Fruit fly (Drosophila melanogaster): ENCODE results near the gene CG44006.

DNA sequence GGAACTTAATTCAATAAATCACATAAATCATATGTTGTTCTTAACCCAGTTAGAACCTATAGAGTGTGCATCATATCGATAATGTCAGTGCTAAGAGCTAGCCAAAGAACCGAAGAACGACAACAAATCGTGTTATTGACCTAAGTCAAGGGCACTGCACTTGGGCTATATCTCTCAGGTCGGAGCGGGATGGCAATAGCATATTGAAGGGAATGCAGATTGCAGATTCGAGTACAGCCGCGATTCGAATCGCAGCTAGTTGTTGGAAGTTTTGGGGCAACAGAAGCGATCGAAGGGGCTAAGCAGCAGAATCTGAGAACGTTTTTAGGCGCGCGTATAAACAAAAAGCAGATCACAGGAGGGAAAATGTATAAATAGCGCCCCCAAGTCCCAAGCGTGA is 33.0 kb downstream of the CG44006 start:
- TF ChIP-seq CG34367 (tag; optimal IDR thresholded peaks at IDR 0.05) (no peak), CG12605 (GFP tag; IDR thresholded peaks at IDR 0.05) (no peak), Pif1A (GFP tag; optimal IDR thresholded peaks at IDR 0.05) (no peak), D1 (tag; optimal IDR thresholded peaks at IDR 0.05) (no peak), CG14655 (GFP tag; optimal IDR thresholded peaks at IDR 0.05) (no peak), EcR (GFP tag; optimal IDR thresholded peaks at IDR 0.05) (peak; percentile 97), CG9948 (tag; optimal IDR thresholded peaks at IDR 0.05) (no peak), Ets98B (GFP tag; IDR thresholded peaks at IDR 0.05) (no peak)
